Fruit fly (Drosophila melanogaster) whole organism, wandering third instar larva: ENCODE results near the gene CG12674.

Experiments
- Abd-B ChIP-seq: fragments of >200 bp; optimal IDR thresholded peaks from 2 replicates; lab custom pipeline; 2017; ENCODE audit warnings: missing biosample characterization, missing genetic modification characterization
- CG32264 ChIP-seq: fragments of 200-800 bp; sonication (Bioruptor generic); optimal IDR thresholded peaks from 2 replicates; lab custom pipeline; 2016; ENCODE audit warnings: missing biosample characterization, missing genetic modification characterization
- CG9705 ChIP-seq: fragments of 200-800 bp; sonication (Bioruptor generic); optimal IDR thresholded peaks from 2 replicates; lab custom pipeline; 2018; ENCODE audit warnings: missing biosample characterization, mild to moderate bottlenecking, missing genetic modification characterization
- Dfd ChIP-seq: fragments of >200 bp; optimal IDR thresholded peaks from 2 replicates; lab custom pipeline; 2017; ENCODE audit warnings: missing biosample characterization, missing genetic modification characterization
- Dif ChIP-seq: fragments of 200-275, 200-300 bp; sonication (Bioruptor generic); optimal IDR thresholded peaks from 2 replicates; lab custom pipeline; 2018; ENCODE audit warnings: missing biosample characterization, missing genetic modification characterization; ENCODE audit not compliant: partially characterized antibody
- GATAd ChIP-seq: sonication (Bioruptor generic); optimal IDR thresholded peaks from 2 replicates; lab custom pipeline; 2016; ENCODE audit warnings: missing biosample characterization, missing genetic modification characterization
- HLH106 ChIP-seq: fragments of 200-800 bp; optimal IDR thresholded peaks from 3 replicates; lab custom pipeline; 2019; ENCODE audit warnings: missing biosample characterization, mild to moderate bottlenecking, missing genetic modification characterization, moderate library complexity
- Hnf4 ChIP-seq: fragments of 200-800 bp; sonication (Bioruptor generic); optimal IDR thresholded peaks from 2 replicates; lab custom pipeline; 2016; ENCODE audit warnings: missing biosample characterization, mild to moderate bottlenecking, missing genetic modification characterization
- Hr78 ChIP-seq: fragments of >200 bp; optimal IDR thresholded peaks from 2 replicates; lab custom pipeline; 2017; ENCODE audit warnings: missing biosample characterization, missing genetic modification characterization
- Hr83 ChIP-seq: fragments of 200-300 bp; sonication (Bioruptor generic); optimal IDR thresholded peaks from 2 replicates; lab custom pipeline; 2016; ENCODE audit warnings: missing biosample characterization, mild to moderate bottlenecking, missing genetic modification characterization, moderate library complexity; ENCODE audit not compliant: poor library complexity, severe bottlenecking
- Jra ChIP-seq: sonication (Bioruptor generic); optimal IDR thresholded peaks from 2 replicates; lab custom pipeline; 2016; ENCODE audit warnings: missing biosample characterization, missing genetic modification characterization
- Mio ChIP-seq: sonication (Bioruptor generic); optimal IDR thresholded peaks from 2 replicates; lab custom pipeline; 2016; ENCODE audit warnings: missing biosample characterization, missing genetic modification characterization
- Myc ChIP-seq: fragments of >200 bp; optimal IDR thresholded peaks from 2 replicates; lab custom pipeline; 2017
- N ChIP-seq: fragments of >200 bp; optimal IDR thresholded peaks from 2 replicates; lab custom pipeline; 2018; ENCODE audit warnings: missing biosample characterization, missing external identifiers, missing genetic modification characterization
- Rel ChIP-seq, 2 experiments: fragments of 200-800 bp; sonication (Bioruptor generic) in 1 of 2; optimal IDR thresholded peaks; 2 replicates in 1 of 2; 3 replicates in 1 of 2; lab custom pipeline; 2016 to 2019; ENCODE audit warnings: mild to moderate bottlenecking in 2 of 2, missing biosample characterization in 2 of 2, missing genetic modification characterization in 2 of 2, moderate library complexity in 1 of 2
- Sp1 ChIP-seq: fragments of 200-800 bp; sonication (Bioruptor generic); optimal IDR thresholded peaks from 3 replicates; lab custom pipeline; 2019; ENCODE audit warnings: missing biosample characterization, mild to moderate bottlenecking, missing genetic modification characterization, moderate library complexity
- Vsx2 ChIP-seq: fragments of 200-300, 225-300 bp; sonication (Bioruptor generic); optimal IDR thresholded peaks from 2 replicates; lab custom pipeline; 2018; ENCODE audit warnings: missing biosample characterization, missing genetic modification characterization; ENCODE audit not compliant: partially characterized antibody
- brk ChIP-seq: fragments of 200-800 bp; sonication (Bioruptor generic); optimal IDR thresholded peaks from 2 replicates; lab custom pipeline; 2016; ENCODE audit warnings: missing biosample characterization, mild to moderate bottlenecking, missing genetic modification characterization
- dl ChIP-seq, 2 experiments: fragments of 175-275, 200-275 bp in 1 of 2; fragments of 200-275 bp in 1 of 2; sonication (Bioruptor generic); optimal IDR thresholded peaks; lab custom pipeline; 2018; ENCODE audit warnings: mild to moderate bottlenecking in 2 of 2, missing biosample characterization in 2 of 2, missing genetic modification characterization in 2 of 2, moderate library complexity in 2 of 2; ENCODE audit not compliant: partially characterized antibody in 2 of 2, insufficient read depth in 1 of 2
- dmrt93B ChIP-seq: fragments of 200-800 bp; sonication (Bioruptor generic); optimal IDR thresholded peaks from 2 replicates; lab custom pipeline; 2018; ENCODE audit warnings: missing biosample characterization, mild to moderate bottlenecking, missing genetic modification characterization
- dsf ChIP-seq: sonication (Bioruptor generic); optimal IDR thresholded peaks from 2 replicates; lab custom pipeline; 2016; ENCODE audit warnings: missing biosample characterization, missing genetic modification characterization, borderline replicate concordance
- ey ChIP-seq: fragments of 200-800 bp; sonication (Bioruptor generic); optimal IDR thresholded peaks from 2 replicates; lab custom pipeline; 2016; ENCODE audit warnings: missing biosample characterization, missing genetic modification characterization
- foxo ChIP-seq, 2 experiments: fragments of 200-800 bp; sonication (Bioruptor generic); optimal IDR thresholded peaks; 2 replicates in 1 of 2; 3 replicates in 1 of 2; lab custom pipeline; 2016 to 2017; ENCODE audit warnings: missing biosample characterization in 2 of 2, missing genetic modification characterization in 2 of 2
- fru ChIP-seq: fragments of 200-800 bp; sonication (Bioruptor generic); optimal IDR thresholded peaks from 3 replicates; lab custom pipeline; 2016; ENCODE audit warnings: missing biosample characterization, mild to moderate bottlenecking, missing genetic modification characterization
- h ChIP-seq: fragments of 200-800 bp; sonication (Bioruptor generic); optimal IDR thresholded peaks from 3 replicates; lab custom pipeline; 2016; ENCODE audit warnings: missing biosample characterization, mild to moderate bottlenecking, missing genetic modification characterization
- jim ChIP-seq: fragments of 175-275, 200-325 bp; sonication (Bioruptor generic); optimal IDR thresholded peaks from 2 replicates; lab custom pipeline; 2016; ENCODE audit warnings: missing biosample characterization, mild to moderate bottlenecking, missing genetic modification characterization
- lola ChIP-seq: fragments of >200 bp; optimal IDR thresholded peaks from 2 replicates; lab custom pipeline; 2017; ENCODE audit warnings: missing biosample characterization, missing genetic modification characterization
- pan ChIP-seq: fragments of >200 bp; optimal IDR thresholded peaks from 2 replicates; lab custom pipeline; 2017
- psq ChIP-seq: fragments of 200-800 bp; sonication (Bioruptor generic); optimal IDR thresholded peaks from 3 replicates; lab custom pipeline; 2017; ENCODE audit warnings: missing biosample characterization, mild to moderate bottlenecking, missing genetic modification characterization, moderate library complexity
- rgr ChIP-seq: fragments of 200-800 bp; sonication (Bioruptor generic); optimal IDR thresholded peaks from 3 replicates; lab custom pipeline; 2016; ENCODE audit warnings: missing biosample characterization, mild to moderate bottlenecking, missing genetic modification characterization
- sage ChIP-seq: fragments of 200-800 bp; sonication (Bioruptor generic); optimal IDR thresholded peaks from 2 replicates; lab custom pipeline; 2016; ENCODE audit warnings: missing biosample characterization, mild to moderate bottlenecking, missing genetic modification characterization
- sv ChIP-seq: fragments of 200-800 bp; sonication (Bioruptor generic); optimal IDR thresholded peaks from 3 replicates; lab custom pipeline; 2016; ENCODE audit warnings: missing biosample characterization, missing genetic modification characterization
- tai ChIP-seq: sonication (Bioruptor generic); optimal IDR thresholded peaks from 2 replicates; lab custom pipeline; 2016; ENCODE audit warnings: missing biosample characterization, missing genetic modification characterization
- usp ChIP-seq: fragments of >200 bp; optimal IDR thresholded peaks from 2 replicates; lab custom pipeline; 2017; ENCODE audit warnings: missing biosample characterization, missing genetic modification characterization
- woc ChIP-seq: sonication (Bioruptor generic); optimal IDR thresholded peaks from 2 replicates; lab custom pipeline; 2016; ENCODE audit warnings: missing biosample characterization, mild to moderate bottlenecking, missing genetic modification characterization

The CG12674 gene

dm6 chr2L:2079619-2080018 lies at the start of gene CG12674:
Gene CG12674 (plus strand): TSS chr2L:2079919.
- TF ChIP-seq woc (GFP tag; lab: Kevin White, UChicago) (no peak), jim (no peak), tai (GFP tag; lab: Kevin White, UChicago) (no peak), N (no peak), brk (GFP tag; lab: Kevin White, UChicago) (no peak), GATAd (no peak), Myc (lab: Kevin White, UChicago) (no peak), Dif (GFP tag; lab: Kevin White, UChicago) (no peak), Sp1 (GFP tag; lab: Kevin White, UChicago) (no peak), lola (GFP tag; lab: Kevin White, UChicago) (no peak), Jra (GFP tag; lab: Kevin White, UChicago) (no peak), dmrt93B (no peak)
- TF ChIP-seq, all 38 proteins: peak for 0

dm6 chr2L:2031522-2031921 lies 48.2 kb upstream of the CG12674 start:
- TF ChIP-seq dsf (GFP tag; lab: Kevin White, UChicago) (no peak), Sp1 (GFP tag; lab: Kevin White, UChicago) (no peak), GATAd (no peak), h (GFP tag; lab: Kevin White, UChicago) (no peak), Hr83 (no peak), Hr78 (GFP tag; lab: Kevin White, UChicago) (no peak), Rel (GFP tag; optimal IDR thresholded peaks at IDR 0.05; lab: Kevin White, UChicago) (no peak), Rel (tag; optimal IDR thresholded peaks at IDR 0.05; lab: Kevin White, UChicago) (no peak), Hnf4 (GFP tag; lab: Kevin White, UChicago) (no peak), sv (GFP tag; lab: Kevin White, UChicago) (no peak), fru (no peak), CG9705 (GFP tag; lab: Kevin White, UChicago) (no peak), foxo (GFP tag; optimal IDR thresholded peaks at IDR 0.05; lab: Kevin White, UChicago) (no peak), sage (GFP tag; lab: Kevin White, UChicago) (no peak), lola (GFP tag; lab: Kevin White, UChicago) (no peak), HLH106 (tag; lab: Kevin White, UChicago) (no peak), brk (GFP tag; lab: Kevin White, UChicago) (no peak), CG32264 (GFP tag; lab: Kevin White, UChicago) (no peak), usp (GFP tag; lab: Kevin White, UChicago) (no peak), rgr (no peak)

dm6 chr2L:2032076-2032475 lies 47.6 kb upstream of the CG12674 start:
- TF ChIP-seq Hr83 (no peak), ey (GFP tag; lab: Kevin White, UChicago) (no peak), dsf (GFP tag; lab: Kevin White, UChicago) (no peak), Vsx2 (GFP tag; lab: Kevin White, UChicago) (no peak), Mio (GFP tag; lab: Kevin White, UChicago) (no peak), CG32264 (GFP tag; lab: Kevin White, UChicago) (no peak), usp (GFP tag; lab: Kevin White, UChicago) (no peak), Abd-B (no peak), Dif (GFP tag; lab: Kevin White, UChicago) (no peak), Hr78 (GFP tag; lab: Kevin White, UChicago) (no peak), psq (GFP tag; lab: Kevin White, UChicago) (no peak), sv (GFP tag; lab: Kevin White, UChicago) (no peak), jim (no peak), dl (GFP tag; optimal IDR thresholded peaks at IDR 0.05; lab: Kevin White, UChicago; ENCODE audit: insufficient read depth in 1 of 2, partially characterized antibody in 2 of 2) (no peak), pan (no peak)

dm6 chr2L:2035941-2036340 lies 43.8 kb upstream of the CG12674 start, which contains the start of gene CG42296:
Gene CG42296 (minus strand): TSS chr2L:2036041.
- TF ChIP-seq Dfd (GFP tag; lab: Kevin White, UChicago) (no peak), h (GFP tag; lab: Kevin White, UChicago) (no peak), usp (GFP tag; lab: Kevin White, UChicago) (no peak), ey (GFP tag; lab: Kevin White, UChicago) (no peak), sage (GFP tag; lab: Kevin White, UChicago) (no peak), pan (no peak), Myc (lab: Kevin White, UChicago) (no peak), CG9705 (GFP tag; lab: Kevin White, UChicago) (no peak), GATAd (no peak)
